Fruit fly (Drosophila melanogaster): ENCODE results near the gene Fer1.

The Fer1 gene

dm6 chr3R:7124109-7124639, 11.8 kb upstream of the Fer1 start, which contains the start of the genes Alh and CG10098 (continued):
- TF ChIP-seq Optix (GFP tag; IDR thresholded peaks at IDR 0.05) (peak; percentile 23; the same call in 1 of the 3 replicates), CG16779 (GFP tag; IDR thresholded peaks at IDR 0.05) (peak; percentile 50), nom (GFP tag; optimal IDR thresholded peaks at IDR 0.05) (no peak), CG14710 (tag; optimal IDR thresholded peaks at IDR 0.05) (peak; percentile 91), CG9817 (tag; optimal IDR thresholded peaks at IDR 0.05) (peak; percentile 91), pfk (GFP tag; optimal IDR thresholded peaks at IDR 0.05) (no peak), gcm (GFP tag; optimal IDR thresholded peaks at IDR 0.05) (peak; percentile 22), CG12299 (tag; optimal IDR thresholded peaks at IDR 0.05) (peak; percentile 56), pum (GFP tag; optimal IDR thresholded peaks at IDR 0.05) (peak; percentile 85), dimm (GFP tag; IDR thresholded peaks at IDR 0.05) (peak; percentile 34; the same call in 1 of the 2 replicates), dan (GFP tag; IDR thresholded peaks at IDR 0.05) (no peak), Stat92E (GFP tag; optimal IDR thresholded peaks at IDR 0.05) (no peak), peb (GFP tag; IDR thresholded peaks at IDR 0.05) (0 out of 2 replicates have a peak, but pooled peaks have one; percentile 52), gem (tag; optimal IDR thresholded peaks at IDR 0.05) (peak; percentile 88), ranshi (GFP tag; IDR thresholded peaks at IDR 0.05) (peak; percentile 81; the same call in 1 of the 2 replicates), lov (optimal IDR thresholded peaks at IDR 0.05) (no peak), lov (GFP tag; IDR thresholded peaks at IDR 0.05) (peak; percentile 63; the same call in 1 of the 3 replicates), CoRest (tag; optimal IDR thresholded peaks at IDR 0.05) (peak; percentile 91), lmd (GFP tag; IDR thresholded peaks at IDR 0.05) (peak; percentile 81), stwl (tag; optimal IDR thresholded peaks at IDR 0.05) (peak; percentile 40), CG31441 (GFP tag; IDR thresholded peaks at IDR 0.05) (peak; percentile 78), corto (GFP tag; optimal IDR thresholded peaks at IDR 0.05) (peak; percentile 35), Rx (GFP tag; IDR thresholded peaks at IDR 0.05) (peak; percentile 74), fd96Cb (tag; optimal IDR thresholded peaks at IDR 0.05) (peak; percentile 73), chinmo (GFP tag; IDR thresholded peaks at IDR 0.05; ENCODE audit: partially characterized antibody) (0 out of 4 replicates have a peak, but pooled peaks have one; percentile 15), ham (GFP tag; IDR thresholded peaks at IDR 0.05) (peak; percentile 64; the same call in 1 of the 2 replicates), Sry-β (GFP tag; optimal IDR thresholded peaks at IDR 0.05) (peak; percentile 6), CG11504 (tag; optimal IDR thresholded peaks at IDR 0.05) (peak; percentile 80), CG17361 (GFP tag; IDR thresholded peaks at IDR 0.05) (peak; percentile 93), CG34422 (GFP tag; IDR thresholded peaks at IDR 0.05) (peak; percentile 69; the same call in 1 of the 3 replicates), CG15601 (tag; optimal IDR thresholded peaks at IDR 0.05) (peak; percentile 73), Mrtf (GFP tag; IDR thresholded peaks at IDR 0.05) (peak; percentile 82; the same call in 2 of the 3 replicates), sim (GFP tag; IDR thresholded peaks at IDR 0.05) (no peak), CG16813 (GFP tag; IDR thresholded peaks at IDR 0.05; ENCODE audit: partially characterized antibody) (peak; percentile 82), CG32767 (GFP tag; IDR thresholded peaks at IDR 0.05) (peak; percentile 44; the same call in 1 of the 2 replicates), HHEX (GFP tag; optimal IDR thresholded peaks at IDR 0.05) (peak; percentile 79), MBD-R2 (GFP tag; IDR thresholded peaks at IDR 0.05) (peak; percentile 75), Nf-YA (GFP tag; IDR thresholded peaks at IDR 0.05) (no peak), chif (GFP tag; optimal IDR thresholded peaks at IDR 0.05) (peak; percentile 85 to 87), slbo (GFP tag; IDR thresholded peaks at IDR 0.05) (peak; percentile 93), gce (GFP tag; IDR thresholded peaks at IDR 0.05) (0 out of 3 replicates have a peak, but pooled peaks have one; percentile 54), NK7.1 (GFP tag; optimal IDR thresholded peaks at IDR 0.05) (peak; percentile 58), Dp (GFP tag; optimal IDR thresholded peaks at IDR 0.05) (peak; percentile 17), chn (GFP tag; optimal IDR thresholded peaks at IDR 0.05) (peak; percentile 87), CG4328 (GFP tag; optimal IDR thresholded peaks at IDR 0.05) (peak; percentile 78), Opbp (GFP tag; IDR thresholded peaks at IDR 0.05; ENCODE audit: partially characterized antibody) (peak; percentile 79), CG8478 (optimal IDR thresholded peaks at IDR 0.05) (peak; percentile 80), CG7987 (GFP tag; optimal IDR thresholded peaks at IDR 0.05) (no peak), cas (GFP tag; IDR thresholded peaks at IDR 0.05) (no peak), CG18764 (GFP tag; optimal IDR thresholded peaks at IDR 0.05) (peak; percentile 77)

Data from whole organism, embryonic.